Worm (Caenorhabditis elegans) whole organism, L2 larva: ENCODE results near the gene K04B12.2.

Experiments
- C34F6.9 ChIP-seq: fragments of 150-350 bp; optimal IDR thresholded peaks from 2 replicates; lab custom pipeline; 2014; ENCODE audit warnings: missing biosample characterization, missing genetic modification characterization
- R02D3.7 ChIP-seq: fragments of 150-350 bp; optimal IDR thresholded peaks from 2 replicates; lab custom pipeline; 2014; ENCODE audit warnings: missing biosample characterization, missing genetic modification characterization
- alr-1 ChIP-seq: fragments of 150-350 bp; optimal IDR thresholded peaks from 2 replicates; lab custom pipeline; 2014; ENCODE audit warnings: missing biosample characterization, missing genetic modification characterization
- ama-1 ChIP-seq: fragments of 150-350 bp; optimal IDR thresholded peaks from 2 replicates; lab custom pipeline; 2018; ENCODE audit warnings: inconsistent platforms
- blmp-1 ChIP-seq: sonication (generic microtip); optimal IDR thresholded peaks from 2 replicates; lab custom pipeline; 2017; ENCODE audit warnings: missing genetic modification characterization, mild to moderate bottlenecking, missing compliant biosample characterization, antibody characterized with exemption, moderate library complexity; ENCODE audit not compliant: insufficient read depth
- ceh-16 ChIP-seq: fragments of 150-350 bp; optimal IDR thresholded peaks from 2 replicates; lab custom pipeline; 2014; ENCODE audit warnings: missing biosample characterization, missing genetic modification characterization
- ceh-82 ChIP-seq: fragments of 150-350 bp; optimal IDR thresholded peaks from 2 replicates; lab custom pipeline; 2014; ENCODE audit warnings: missing biosample characterization, missing genetic modification characterization
- crh-2 ChIP-seq: sonication (generic microtip); optimal IDR thresholded peaks from 2 replicates; lab custom pipeline; 2017; ENCODE audit warnings: missing biosample characterization, missing genetic modification characterization
- dmd-4 ChIP-seq: sonication (generic microtip); optimal IDR thresholded peaks from 2 replicates; lab custom pipeline; 2017; ENCODE audit warnings: missing biosample characterization, missing genetic modification characterization
- elt-3 ChIP-seq: sonication (generic microtip); optimal IDR thresholded peaks from 2 replicates; lab custom pipeline; 2017; ENCODE audit warnings: missing biosample characterization, missing genetic modification characterization
- gmeb-1 ChIP-seq: fragments of 150-350 bp; optimal IDR thresholded peaks from 2 replicates; lab custom pipeline; 2014; ENCODE audit warnings: missing biosample characterization, missing genetic modification characterization
- lin-11 ChIP-seq: fragments of 150-350 bp; sonication (generic microtip); optimal IDR thresholded peaks from 2 replicates; lab custom pipeline; 2014; ENCODE audit warnings: missing biosample characterization, missing genetic modification characterization, inconsistent platforms, mixed read lengths
- lin-13 ChIP-seq: fragments of 150-350 bp; optimal IDR thresholded peaks from 2 replicates; lab custom pipeline; 2014; ENCODE audit warnings: missing biosample characterization, missing genetic modification reagents, missing genetic modification characterization
- lin-39 ChIP-seq: fragments of 150-350 bp; optimal IDR thresholded peaks from 2 replicates; lab custom pipeline; 2014; ENCODE audit warnings: missing biosample characterization, missing genetic modification reagents, missing genetic modification characterization
- lsy-2 ChIP-seq, 2 experiments: fragments of 150-350 bp in 1 of 2; sonication (generic microtip) in 1 of 2; optimal IDR thresholded peaks; 2 replicates each; lab custom pipeline; 2014 to 2017; ENCODE audit warnings: missing biosample characterization in 2 of 2, missing genetic modification characterization in 2 of 2
- mab-5 ChIP-seq: fragments of 150-350 bp; optimal IDR thresholded peaks from 2 replicates; lab custom pipeline; 2014; ENCODE audit warnings: missing biosample characterization, missing genetic modification characterization
- mdl-1 ChIP-seq, 2 experiments: fragments of 150-350 bp in 1 of 2; sonication (generic microtip) in 1 of 2; optimal IDR thresholded peaks; 2 replicates each; lab custom pipeline; 2017; ENCODE audit warnings: missing biosample characterization in 2 of 2, missing genetic modification characterization in 2 of 2
- nhr-10 ChIP-seq: sonication (generic microtip); optimal IDR thresholded peaks from 2 replicates; lab custom pipeline; 2017; ENCODE audit warnings: missing biosample characterization, missing genetic modification characterization
- nhr-12 ChIP-seq: fragments of 150-350 bp; optimal IDR thresholded peaks from 2 replicates; lab custom pipeline; 2014; ENCODE audit warnings: missing biosample characterization, missing genetic modification characterization
- nhr-129 ChIP-seq: fragments of 150-350 bp; optimal IDR thresholded peaks from 2 replicates; lab custom pipeline; 2014; ENCODE audit warnings: missing biosample characterization, missing genetic modification characterization
- nhr-21 ChIP-seq: fragments of 150-350 bp; optimal IDR thresholded peaks from 2 replicates; lab custom pipeline; 2014; ENCODE audit warnings: missing biosample characterization, missing genetic modification characterization
- nhr-25 ChIP-seq: fragments of 150-350 bp; sonication (generic microtip); optimal IDR thresholded peaks from 3 replicates; lab custom pipeline; 2014; ENCODE audit warnings: missing biosample characterization, missing genetic modification characterization
- nhr-6 ChIP-seq: fragments of 150-350 bp; optimal IDR thresholded peaks from 2 replicates; lab custom pipeline; 2014; ENCODE audit warnings: missing biosample characterization, missing genetic modification characterization
- nhr-77 ChIP-seq: fragments of 150-350 bp; optimal IDR thresholded peaks from 2 replicates; lab custom pipeline; 2014; ENCODE audit warnings: missing biosample characterization, missing genetic modification characterization
- peb-1 ChIP-seq: fragments of 150-350 bp; optimal IDR thresholded peaks from 2 replicates; lab custom pipeline; 2014; ENCODE audit warnings: missing biosample characterization, missing genetic modification characterization
- sem-4 ChIP-seq: fragments of 150-350 bp; optimal IDR thresholded peaks from 2 replicates; lab custom pipeline; 2014; ENCODE audit warnings: missing biosample characterization, missing genetic modification reagents, missing genetic modification characterization
- skn-1 ChIP-seq: sonication (generic microtip); optimal IDR thresholded peaks from 2 replicates; lab custom pipeline; 2017; ENCODE audit warnings: missing biosample characterization, missing genetic modification characterization
- sma-3 ChIP-seq: sonication (generic microtip); optimal IDR thresholded peaks from 2 replicates; lab custom pipeline; 2016; ENCODE audit warnings: missing genetic modification reagents, missing genetic modification characterization, missing compliant biosample characterization
- sma-9 ChIP-seq, 2 experiments: fragments of 150-350 bp in 1 of 2; sonication (generic microtip) in 1 of 2; optimal IDR thresholded peaks; 2 replicates each; lab custom pipeline; 2014 to 2016; ENCODE audit warnings: missing genetic modification characterization in 2 of 2, mild to moderate bottlenecking in 1 of 2, missing biosample characterization in 1 of 2, missing compliant biosample characterization in 1 of 2, missing genetic modification reagents in 1 of 2, moderate library complexity in 1 of 2
- unc-62 ChIP-seq: fragments of 150-350 bp; optimal IDR thresholded peaks from 2 replicates; lab custom pipeline; 2014; ENCODE audit warnings: missing biosample characterization, missing genetic modification reagents, missing genetic modification characterization
- ztf-4 ChIP-seq: fragments of 150-350 bp; optimal IDR thresholded peaks from 2 replicates; lab custom pipeline; 2014; ENCODE audit warnings: missing biosample characterization, missing genetic modification characterization

K04B12.2 gene

DNA sequence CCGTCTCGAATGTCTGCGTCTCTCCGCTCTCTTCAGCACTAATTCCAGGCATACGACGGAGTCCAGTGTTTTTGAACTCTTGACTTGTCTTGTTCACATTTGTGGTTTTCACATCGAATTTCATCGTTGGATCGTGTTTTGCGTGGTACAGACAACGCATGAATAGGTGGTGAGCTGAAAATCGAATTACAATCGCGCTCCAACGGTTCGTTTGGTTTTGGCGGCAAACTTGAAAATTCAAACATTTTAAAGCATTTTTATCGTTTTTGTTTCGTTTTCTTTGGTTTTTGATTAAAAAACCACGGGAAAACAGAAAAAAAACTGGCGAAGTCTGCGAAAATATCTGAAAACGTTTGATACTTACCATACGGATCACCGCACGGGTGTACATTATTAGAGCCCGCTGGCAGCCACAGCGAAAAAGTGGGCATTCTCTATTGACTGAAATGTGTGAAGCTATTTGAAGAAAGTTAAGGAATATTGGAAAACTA lies 24.7 kb downstream of the K04B12.2 start, which contains the start of gene exl-1:
Gene exl-1 (minus strand): TSS at position 441 of the 491 bp plus-strand sequence.
- TF ChIP-seq nhr-6 (tag; lab: Kevin White, UChicago) (no peak), nhr-129 (tag; lab: Kevin White, UChicago) (peak; percentile 16), gmeb-1 (peak; percentile 49)
- TF ChIP-seq, all 48 proteins: peak for 2

- TF ChIP-seq R02D3.7: no peak
- no peak for TF ChIP-seq lin-39 (tag; lab: Kevin White, UChicago)
- TF ChIP-seq mdl-1 (tag; optimal IDR thresholded peaks at IDR 0.05; lab: Kevin White, UChicago): no peak
- no peak for TF ChIP-seq ceh-16 (tag; lab: Kevin White, UChicago)
- no peak for TF ChIP-seq gmeb-1
- no peak for TF ChIP-seq nhr-77 (tag; lab: Kevin White, UChicago)
- no peak for TF ChIP-seq nhr-10 (tag; lab: Kevin White, UChicago)
- no peak for TF ChIP-seq lin-11 (tag; lab: Kevin White, UChicago)
- no peak for TF ChIP-seq nhr-21 (tag; lab: Kevin White, UChicago)
- no peak for TF ChIP-seq sma-3 (GFP tag; lab: Kevin White, UChicago)
- no peak for TF ChIP-seq mab-5 (tag; lab: Kevin White, UChicago)
- no peak for TF ChIP-seq peb-1 (tag; lab: Kevin White, UChicago)
- TF ChIP-seq elt-3 (tag; lab: Kevin White, UChicago): no peak
- no peak for TF ChIP-seq sem-4
- TF ChIP-seq nhr-25 (tag; lab: Kevin White, UChicago): no peak
- TF ChIP-seq unc-62 (GFP tag; lab: Kevin White, UChicago): no peak
These were observed 27.0 kb downstream of the K04B12.2 start, which contains the start of gene dsb-2 for ce11 chrII:14410768-14411167. Gene dsb-2 (plus strand): TSS chrII:14411095.

DNA sequence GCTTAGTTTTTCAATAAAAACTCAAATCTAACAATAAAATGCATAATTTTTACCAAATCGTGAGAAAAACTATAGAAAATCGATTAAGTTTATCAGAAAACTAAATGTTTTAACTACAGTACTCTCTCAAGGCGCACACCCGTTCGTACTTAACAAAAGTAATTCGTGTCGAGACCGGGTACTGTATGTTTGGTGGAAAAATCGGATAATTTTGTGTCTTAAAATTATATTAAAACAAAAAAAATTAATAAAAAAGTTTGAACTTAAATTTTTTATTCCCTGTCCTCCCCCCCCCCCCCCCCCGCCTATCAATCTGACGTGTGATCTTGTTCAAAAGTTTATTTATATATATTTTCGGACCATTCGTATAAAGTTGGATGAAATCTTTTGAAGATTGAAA lies 29.5 kb downstream of the K04B12.2 start, which contains the start of gene F26H11.4:
Gene F26H11.4 (plus strand): TSS at position 301 of the 400 bp plus-strand sequence.
- TF ChIP-seq C34F6.9 (no peak), ztf-4 (tag; lab: Kevin White, UChicago) (no peak), mdl-1 (tag; optimal IDR thresholded peaks at IDR 0.05; lab: Kevin White, UChicago) (no peak), nhr-25 (tag; lab: Kevin White, UChicago) (no peak)
- TF ChIP-seq, all 48 proteins: peak for 0

DNA sequence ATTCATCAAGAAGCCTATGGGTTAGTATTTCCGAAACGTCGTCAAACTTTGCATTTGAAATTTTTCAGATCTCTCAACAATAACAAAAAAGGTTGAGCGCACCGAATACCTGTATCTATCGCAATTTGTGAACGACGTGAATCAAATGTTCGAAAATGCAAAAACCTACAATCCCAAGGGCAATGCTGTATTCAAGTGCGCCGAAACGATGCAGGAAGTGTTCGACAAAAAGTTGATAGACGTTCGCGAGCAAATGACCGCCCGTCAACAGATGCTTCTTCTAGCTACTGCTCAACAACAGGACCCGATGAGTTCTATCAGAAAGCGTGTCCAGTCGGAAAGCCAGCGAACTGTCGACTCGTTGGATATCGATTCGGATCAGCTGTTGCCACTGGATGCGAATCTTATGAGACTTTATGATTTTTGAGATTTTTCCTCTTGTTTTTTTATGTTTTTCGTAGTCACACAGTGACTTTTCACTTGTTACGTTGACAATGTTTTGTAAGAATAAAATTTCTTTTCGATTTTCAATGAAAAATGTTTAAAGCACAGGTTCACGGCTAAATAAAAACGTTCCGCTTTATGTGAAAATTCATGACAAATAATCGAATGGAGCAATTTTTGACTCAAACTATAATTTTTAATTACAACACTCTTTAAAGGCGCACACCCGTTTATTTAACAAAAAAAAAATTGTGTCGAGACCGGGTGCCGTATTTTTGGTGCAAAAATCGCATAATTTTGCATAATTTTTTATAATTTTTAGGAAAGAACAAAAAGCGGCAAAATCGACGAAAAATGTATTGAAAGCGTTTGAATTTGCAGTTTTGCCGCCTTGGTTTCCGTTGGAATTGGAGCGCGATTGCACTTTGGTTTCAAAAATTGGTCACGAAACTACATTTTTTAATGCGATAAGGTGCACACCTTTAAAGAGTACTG lies 30.2 kb downstream of the K04B12.2 start:
- TF ChIP-seq sma-9 (GFP tag; optimal IDR thresholded peaks at IDR 0.05; lab: Kevin White, UChicago): no peak
- no peak for TF ChIP-seq sma-9 (tag; optimal IDR thresholded peaks at IDR 0.05; lab: Kevin White, UChicago)
- peak; percentile 9 for TF ChIP-seq skn-1
- peak in 1 of 2 experiments; percentile 80 for TF ChIP-seq lsy-2 (tag; optimal IDR thresholded peaks at IDR 0.05; lab: Kevin White, UChicago)
- peak; percentile 95 for TF ChIP-seq ama-1 (lab: Kevin White, UChicago)
- peak; percentile 91 for TF ChIP-seq ztf-4 (tag; lab: Kevin White, UChicago)
- TF ChIP-seq dmd-4 (tag; lab: Kevin White, UChicago): no peak
- no peak for TF ChIP-seq elt-3 (tag; lab: Kevin White, UChicago)
- peak; percentile 90 for TF ChIP-seq sem-4
- peak; percentile 11 for TF ChIP-seq blmp-1 (tag; lab: Kevin White, UChicago)
- no peak for TF ChIP-seq alr-1 (tag; lab: Kevin White, UChicago)
- peak; percentile 28 for TF ChIP-seq nhr-21 (tag; lab: Kevin White, UChicago)
- TF ChIP-seq C34F6.9: peak; percentile 76
- TF ChIP-seq crh-2: peak; percentile 46
- TF ChIP-seq nhr-25 (tag; lab: Kevin White, UChicago): peak; percentile 43
- peak; percentile 31 for TF ChIP-seq lin-13 (GFP tag; lab: Kevin White, UChicago)
- TF ChIP-seq, all 48 proteins: peak for 11

DNA sequence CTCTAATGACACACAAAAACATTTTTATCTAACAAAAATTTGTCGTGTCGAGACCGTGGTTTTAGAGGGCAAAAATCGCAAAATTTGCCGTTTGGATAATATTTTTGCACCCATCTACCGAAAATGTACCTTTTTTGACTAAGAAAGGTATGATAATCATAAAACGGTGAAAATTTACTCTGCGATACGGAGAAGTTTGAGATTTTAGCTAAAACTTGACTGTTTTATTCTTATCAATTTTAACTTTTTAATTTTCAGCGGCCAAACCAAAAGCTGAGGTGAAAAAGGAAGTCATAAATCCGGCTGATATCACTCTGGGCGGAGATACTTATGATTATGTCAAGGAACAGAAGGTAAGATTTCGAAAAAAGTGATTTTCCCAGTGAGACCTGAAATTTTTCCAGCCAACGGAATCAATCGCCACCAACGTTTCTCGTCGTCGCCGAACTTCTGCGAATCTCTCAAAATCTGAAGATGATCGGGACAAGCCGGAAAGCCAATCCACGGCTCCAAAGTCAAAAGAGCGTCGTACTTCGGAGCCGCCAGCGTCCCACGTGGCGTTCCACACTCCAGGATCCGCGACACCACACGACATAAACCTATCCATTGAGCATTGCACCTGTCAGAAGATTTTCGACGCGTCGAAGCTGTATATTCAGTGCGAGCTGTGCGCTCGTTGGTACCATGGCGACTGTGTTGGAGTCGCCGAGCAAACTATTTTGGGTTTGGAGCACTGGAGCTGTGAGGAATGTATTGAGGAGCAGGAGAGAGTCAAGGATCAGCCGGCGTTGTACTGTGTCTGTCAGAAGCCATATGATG lies 31.4 kb downstream of the K04B12.2 start:
- TF ChIP-seq C34F6.9: peak; percentile 10
- TF ChIP-seq nhr-12 (tag; lab: Kevin White, UChicago): no peak
- TF ChIP-seq ceh-82 (tag; lab: Kevin White, UChicago): no peak
- peak in 1 of 2 experiments; percentile 0 for TF ChIP-seq lsy-2 (tag; optimal IDR thresholded peaks at IDR 0.05; lab: Kevin White, UChicago)
- TF ChIP-seq ama-1 (lab: Kevin White, UChicago): peak; percentile 93
- TF ChIP-seq, all 48 proteins: peak for 3
